Fruit fly (Drosophila melanogaster) ovary, adult (tissue): ENCODE measurements around the gene Prim1.

Experiments
- CG17801 ChIP-seq: fragments of 200-800 bp; optimal IDR thresholded peaks from 2 replicates; lab custom pipeline; 2019; ENCODE audit warnings: missing biosample characterization, mild to moderate bottlenecking, missing genetic modification characterization, moderate library complexity; ENCODE audit not compliant: partially characterized antibody

Prim1 gene

DNA sequence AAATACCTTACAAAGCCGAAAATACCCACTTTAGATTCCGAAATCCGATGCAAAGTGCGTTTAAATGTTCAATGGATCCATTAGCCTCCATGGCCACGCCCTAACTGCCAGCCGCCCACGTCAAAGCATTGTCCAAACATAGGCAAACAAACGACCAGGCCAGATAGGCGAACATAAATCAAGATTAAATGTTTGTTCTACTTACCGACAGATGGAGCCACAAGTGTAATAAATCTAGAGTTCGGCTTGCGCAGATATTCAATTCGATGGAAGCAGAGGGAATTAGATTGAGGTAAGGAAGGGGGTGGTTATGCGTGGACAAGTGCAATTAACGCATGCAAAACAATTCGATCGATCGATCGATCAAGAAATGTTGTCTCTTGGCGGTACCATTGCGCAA lies 16.3 kb upstream of the Prim1 start:
- TF ChIP-seq CG17801 (GFP tag; lab: Kevin White, UChicago), result no peak

DNA sequence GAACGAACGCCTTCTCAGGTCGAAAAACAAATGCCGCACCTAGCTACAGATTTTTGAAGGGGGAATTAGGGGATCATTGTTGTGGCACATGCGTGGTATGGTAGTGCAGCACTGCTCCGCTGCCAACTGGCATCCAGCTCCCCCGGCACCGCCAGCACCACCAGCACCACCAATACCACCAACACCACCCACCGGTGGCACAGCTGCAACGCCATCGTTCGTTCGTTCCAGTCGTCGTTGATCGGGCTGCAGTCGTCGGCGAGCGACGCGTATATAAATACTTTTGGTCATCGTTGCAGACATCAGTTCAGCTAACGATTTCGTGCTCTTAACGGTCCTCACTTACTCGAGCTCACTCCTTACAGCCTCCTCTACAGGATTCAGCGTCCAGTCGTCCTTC lies 14.6 kb upstream of the Prim1 start, which contains the start of gene CG34461:
Gene CG34461 (plus strand): TSS at position 301 of the 400 bp plus-strand sequence.
- no peak for TF ChIP-seq CG17801 (GFP tag; lab: Kevin White, UChicago)

DNA sequence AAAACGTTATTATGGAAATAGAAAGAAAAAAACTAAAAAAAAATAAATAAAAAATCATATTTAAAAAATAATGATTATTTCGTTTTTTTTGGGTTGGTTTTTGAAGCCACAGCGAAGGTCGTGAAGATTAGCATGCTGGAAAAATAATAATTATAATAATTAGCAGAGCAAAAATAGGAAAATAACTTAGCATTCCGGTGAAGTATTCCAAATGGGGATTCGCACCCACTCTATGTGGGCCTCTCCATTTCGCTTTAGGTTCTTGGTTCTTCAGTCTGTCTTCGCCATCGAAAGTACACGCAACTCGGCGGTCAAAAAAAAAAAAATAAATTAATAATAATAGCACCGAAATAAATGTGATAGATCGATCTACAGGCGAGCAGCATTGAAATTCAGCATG lies 11.8 kb upstream of the Prim1 start, which contains the start of gene CG34462:
Gene CG34462 (plus strand): TSS at position 301 of the 400 bp plus-strand sequence.
- TF ChIP-seq CG17801 (GFP tag; lab: Kevin White, UChicago), result no peak

DNA sequence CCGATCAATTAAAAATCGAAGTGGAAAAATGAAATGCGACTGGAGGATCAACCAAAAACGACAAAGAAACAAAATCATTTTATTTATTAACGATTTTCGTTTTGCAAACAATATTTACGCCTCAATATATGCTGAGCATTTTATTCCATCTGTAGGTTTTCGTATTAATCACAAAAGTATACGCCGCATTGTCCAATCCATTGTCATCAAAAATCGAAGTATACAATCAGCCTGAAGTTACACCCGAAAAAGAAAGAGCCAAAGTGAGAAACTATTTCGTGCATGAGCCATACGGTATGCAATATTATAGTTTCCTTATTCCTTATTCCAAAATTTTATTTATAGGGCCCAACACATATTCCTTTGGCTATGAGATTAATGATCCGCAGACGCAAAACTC lies 11.1 kb upstream of the Prim1 start:
- TF ChIP-seq CG17801 (GFP tag; lab: Kevin White, UChicago), result no peak

DNA sequence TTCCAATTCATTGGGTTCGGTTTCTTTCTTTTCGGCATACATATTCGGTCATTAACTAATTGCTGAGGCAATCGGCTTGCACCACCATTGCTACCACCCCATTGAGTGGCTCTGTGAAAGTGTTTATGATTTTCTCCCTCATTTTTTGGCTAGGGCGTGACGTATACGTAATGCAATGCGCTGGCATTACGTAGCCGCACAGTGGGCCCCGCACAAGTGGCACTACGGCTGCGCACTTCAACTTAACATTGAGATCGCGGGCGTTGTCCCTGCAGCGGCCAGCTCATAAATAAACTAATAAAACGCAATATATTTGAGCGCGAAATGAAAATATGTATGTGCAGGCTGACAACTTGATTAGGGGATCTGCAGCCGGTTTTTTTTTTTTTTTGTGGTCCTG lies 8.7 kb upstream of the Prim1 start:
- no peak for TF ChIP-seq CG17801 (GFP tag; lab: Kevin White, UChicago)

DNA sequence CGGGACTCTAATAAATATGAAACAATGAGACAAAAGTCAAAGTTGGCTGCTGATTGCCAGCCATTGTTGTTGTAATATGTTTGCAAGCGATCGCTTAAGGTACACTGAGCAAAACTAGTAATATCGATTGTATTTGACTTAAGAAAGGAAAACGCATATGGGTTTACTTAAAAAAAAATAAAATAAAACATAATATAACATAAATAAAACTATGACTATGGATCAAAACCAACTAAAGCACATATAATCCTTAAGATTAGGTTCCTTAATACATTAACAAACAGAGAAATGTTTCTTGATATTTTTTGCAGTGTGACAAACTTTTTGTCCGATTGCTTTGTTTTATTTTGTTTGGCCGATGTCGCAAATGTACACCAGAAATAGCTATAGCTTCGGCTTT lies 6.5 kb upstream of the Prim1 start:
- no peak for TF ChIP-seq CG17801 (GFP tag; lab: Kevin White, UChicago)

DNA sequence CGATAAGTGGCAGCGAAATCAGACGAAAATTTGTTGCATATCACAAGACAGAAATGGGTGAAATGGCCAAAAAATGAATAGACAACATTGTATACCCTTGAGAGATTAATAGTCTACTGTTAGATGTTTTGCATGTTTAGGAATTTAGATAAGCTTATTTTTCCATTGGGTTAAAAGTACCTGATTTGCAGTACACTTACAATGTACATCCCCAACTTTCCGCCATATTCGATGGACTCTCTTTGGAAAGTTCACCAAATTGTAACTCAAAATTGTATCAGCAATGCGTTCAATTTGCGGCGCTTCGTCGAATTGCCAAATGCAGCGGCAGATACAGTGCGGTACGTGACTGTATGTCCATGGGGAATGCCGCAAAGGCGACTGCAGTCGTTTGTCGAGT lies 5.8 kb upstream of the Prim1 start:
- TF ChIP-seq CG17801 (GFP tag; lab: Kevin White, UChicago), result no peak

DNA sequence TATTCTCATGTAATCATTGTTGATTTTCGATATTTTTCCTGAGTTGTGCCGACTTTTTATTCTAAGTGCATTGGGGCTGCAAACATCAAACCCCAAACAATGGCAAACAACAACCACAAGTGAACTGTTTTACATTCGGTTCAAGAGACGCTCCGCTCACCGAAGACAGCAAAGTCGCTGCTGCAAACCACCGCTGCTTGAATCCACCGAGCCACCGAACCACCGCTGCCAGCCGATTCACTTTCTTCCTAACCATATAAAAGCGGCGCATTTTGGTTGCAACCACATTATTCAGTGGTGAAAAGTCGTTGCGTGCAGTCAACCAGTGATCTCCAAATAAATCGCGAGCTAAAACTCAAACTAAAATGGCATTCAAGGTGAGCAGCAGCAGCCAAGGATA lies 3.7 kb upstream of the Prim1 start, which contains the start of gene Cpr66Cb:
Gene Cpr66Cb (plus strand): TSS at position 301 of the 400 bp plus-strand sequence.
- TF ChIP-seq CG17801 (GFP tag; lab: Kevin White, UChicago), result no peak

DNA sequence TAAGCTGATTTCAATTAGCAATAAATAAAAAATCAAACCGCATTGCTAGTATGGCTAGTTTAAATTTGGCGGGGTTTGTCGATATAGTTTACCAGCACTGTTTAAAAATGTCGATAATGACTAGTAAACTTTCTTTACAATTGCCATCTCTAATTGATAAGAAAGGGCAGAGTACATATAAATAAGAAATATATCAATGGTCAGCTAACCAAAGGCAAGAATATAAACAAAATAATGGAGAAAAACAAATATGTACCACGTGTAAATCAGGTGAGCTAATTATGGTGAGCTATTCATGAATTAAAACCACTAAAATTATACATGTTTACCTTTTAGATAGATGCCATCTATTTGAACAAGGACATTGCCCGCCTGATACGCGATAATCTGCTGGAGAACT lies 1.2 kb upstream of the Prim1 start, which contains the start of gene Pex2:
Gene Pex2 (plus strand): TSS at position 131 of the 400 bp plus-strand sequence.
- TF ChIP-seq CG17801 (GFP tag; lab: Kevin White, UChicago), result peak; percentile 56

DNA sequence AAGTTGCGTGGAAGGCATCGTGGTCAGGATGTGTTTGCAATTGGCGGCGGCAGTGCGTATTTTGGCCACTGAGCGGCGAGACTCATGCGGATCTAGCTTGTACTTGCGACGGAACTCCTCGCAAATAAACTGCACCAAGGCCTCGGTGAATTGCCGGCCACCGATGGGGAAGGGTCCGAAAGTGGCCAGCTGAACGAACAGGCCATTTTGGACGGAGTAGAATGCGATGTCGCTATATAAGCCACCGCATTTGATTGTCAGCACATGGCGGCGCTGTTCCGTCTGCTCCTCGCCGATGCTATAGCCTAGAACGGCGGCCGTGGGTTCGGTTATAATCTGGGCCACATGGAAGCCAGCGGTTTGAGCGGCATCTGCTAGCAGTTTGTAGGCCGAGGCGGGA lies 5.1 kb downstream of the Prim1 start:
- no peak for TF ChIP-seq CG17801 (GFP tag; lab: Kevin White, UChicago)

DNA sequence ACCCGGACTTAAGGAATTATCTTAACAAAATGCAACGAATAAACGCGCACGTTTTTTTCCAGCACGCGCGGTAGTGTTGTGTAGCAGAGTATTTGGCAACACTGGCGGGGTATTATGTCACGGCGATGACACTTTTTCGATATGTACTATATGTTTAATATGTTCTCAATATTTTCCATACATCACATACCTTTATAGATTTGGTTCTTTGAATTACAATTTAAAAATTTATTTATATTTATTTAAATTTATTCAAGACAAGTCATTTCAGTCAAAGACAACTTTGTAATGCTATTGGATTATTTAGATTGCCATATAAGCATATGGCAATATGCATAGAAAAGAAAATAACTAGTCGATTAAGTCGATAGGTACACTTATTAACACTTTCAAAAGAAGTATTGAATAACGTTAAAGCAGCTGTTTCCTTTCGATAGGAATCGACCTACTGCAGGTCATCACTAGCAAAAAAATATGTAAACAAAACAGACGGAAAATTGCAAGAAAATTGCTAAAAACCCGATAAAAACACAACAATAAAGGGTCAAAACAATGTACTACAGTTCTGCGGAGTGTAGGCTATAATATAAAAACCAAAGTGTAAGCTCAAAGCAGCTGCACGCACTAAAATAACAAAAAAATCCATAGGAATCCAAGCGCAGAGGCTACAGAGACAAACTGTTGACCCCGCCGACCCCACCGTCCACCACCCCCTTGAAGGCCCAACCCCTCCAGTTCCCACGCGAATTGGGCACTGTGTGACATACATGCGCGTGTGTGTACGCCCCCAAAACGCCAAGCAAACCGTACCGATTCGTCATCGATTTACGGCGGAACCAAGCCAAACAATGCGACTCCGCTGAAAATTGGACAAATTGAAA lies 6.2 kb downstream of the Prim1 start, which contains the start of the genes CG7182 and GAPcenA:
Gene CG7182 (minus strand): TSS at position 283 of the 881 bp plus-strand sequence.
Gene GAPcenA (plus strand): TSS at position 462 of the 881 bp plus-strand sequence.
- TF ChIP-seq CG17801 (GFP tag; lab: Kevin White, UChicago), result peak; percentile 82

DNA sequence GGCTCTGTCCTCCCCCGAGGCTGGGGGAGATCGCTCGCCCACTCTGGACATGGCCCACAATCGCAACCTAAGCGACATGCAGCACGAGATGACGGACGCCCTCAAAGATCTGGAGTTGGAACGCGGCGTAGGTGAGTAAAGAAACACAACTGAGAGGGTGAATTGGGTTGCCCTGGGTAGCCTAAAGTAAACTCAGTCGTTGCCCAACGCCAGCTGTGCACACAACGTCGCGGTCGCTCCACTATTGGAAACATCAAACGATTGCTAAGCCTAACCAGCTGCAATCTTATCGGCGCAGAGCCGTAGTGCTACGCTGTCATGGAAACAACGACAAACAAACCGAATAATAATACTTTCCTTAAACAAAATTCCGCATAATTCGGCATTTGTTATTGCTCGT lies 7.2 kb downstream of the Prim1 start:
- TF ChIP-seq CG17801 (GFP tag; lab: Kevin White, UChicago), result no peak

DNA sequence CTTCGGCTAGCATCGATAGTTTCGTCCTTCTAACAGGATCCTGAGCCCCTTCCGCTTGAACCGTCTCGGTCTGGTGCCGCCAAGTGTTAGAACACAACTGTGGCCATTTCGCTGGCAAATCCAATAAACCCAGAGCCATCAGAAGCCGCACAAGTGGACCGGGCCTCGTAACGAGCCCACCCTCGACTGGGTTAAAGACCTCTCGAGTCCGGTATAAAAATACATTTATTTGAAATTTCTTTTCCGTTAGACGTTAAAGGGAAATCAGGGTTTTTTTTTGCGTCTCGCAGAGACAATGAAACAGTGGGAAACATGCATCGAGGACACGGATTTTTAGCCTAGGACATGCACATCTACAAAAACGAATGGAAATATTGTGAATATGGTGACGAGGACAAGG lies 16.1 kb downstream of the Prim1 start, which contains the start of gene Culd:
Gene Culd (minus strand): TSS at position 101 of the 400 bp plus-strand sequence.
- TF ChIP-seq CG17801 (GFP tag; lab: Kevin White, UChicago), result no peak

DNA sequence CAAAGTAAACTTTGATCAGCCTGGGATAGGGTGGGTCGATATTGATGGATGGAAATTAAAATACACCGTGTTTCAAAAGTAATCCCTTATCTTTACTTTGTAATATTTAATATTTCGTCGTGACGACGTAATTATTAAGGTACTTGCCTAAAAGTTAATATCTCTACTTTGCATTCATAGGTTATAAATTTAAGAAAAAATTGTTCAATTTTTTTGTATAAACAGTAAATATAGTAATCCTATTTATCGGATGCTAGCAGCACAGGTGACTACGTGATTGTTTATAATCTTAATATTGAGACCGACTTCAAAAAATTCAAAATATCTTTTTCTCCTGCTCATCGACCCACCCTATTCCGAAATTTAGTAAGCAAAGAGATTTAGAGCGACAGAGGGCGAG lies 18.0 kb downstream of the Prim1 start:
- TF ChIP-seq CG17801 (GFP tag; lab: Kevin White, UChicago), result peak; percentile 10

DNA sequence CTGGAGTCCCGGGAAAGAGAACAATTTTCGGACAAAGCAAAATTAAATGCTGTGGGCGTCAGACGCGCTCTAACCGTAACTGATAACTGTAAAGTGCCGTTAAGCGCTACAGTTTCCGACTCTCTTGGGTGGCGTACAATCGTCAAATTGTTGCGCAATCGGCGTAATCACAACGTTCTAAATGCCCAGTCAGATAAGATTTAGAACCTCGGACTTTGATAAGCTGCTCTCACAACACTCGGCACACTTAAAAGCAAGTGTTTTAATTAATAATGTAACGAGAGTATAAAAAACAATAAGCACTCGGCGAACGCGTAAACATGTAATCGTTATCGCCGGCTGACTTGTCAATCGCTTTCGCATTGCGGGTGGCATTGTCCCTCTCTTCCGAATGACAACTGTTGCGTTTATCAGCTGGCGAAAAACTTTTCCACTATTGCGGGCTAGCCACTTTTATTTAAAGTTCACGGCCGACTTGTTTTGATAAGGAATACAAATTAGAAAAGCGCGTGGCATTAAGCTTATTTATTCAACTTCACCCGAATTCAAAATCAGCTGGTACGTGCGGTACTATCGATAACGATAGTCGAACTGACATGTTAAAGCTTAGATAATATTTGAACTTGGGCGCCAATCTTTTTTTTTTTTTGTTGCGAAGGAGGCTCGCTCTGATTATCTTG lies 18.8 kb downstream of the Prim1 start:
- no peak for TF ChIP-seq CG17801 (GFP tag; lab: Kevin White, UChicago)
